Fruit fly (Drosophila melanogaster): ENCODE data around the gene sordd1.

Gene sordd1

dm6 chrX:15746682-15747196 lies 49.1 kb downstream of the sordd1 start (continued):
- TF ChIP-seq CG7928 (GFP tag; optimal IDR thresholded peaks at IDR 0.05) (no peak), ems (GFP tag; optimal IDR thresholded peaks at IDR 0.05) (no peak), Ravus (GFP tag; IDR thresholded peaks at IDR 0.05) (no peak), CG3407 (GFP tag; optimal IDR thresholded peaks at IDR 0.05) (no peak), H15 (GFP tag; IDR thresholded peaks at IDR 0.05) (no peak), zfh1 (GFP tag; IDR thresholded peaks at IDR 0.05) (no peak), dm (GFP tag; optimal IDR thresholded peaks at IDR 0.05) (peak; percentile 42), MESR4 (GFP tag; optimal IDR thresholded peaks at IDR 0.05) (peak; percentile 80), trh (GFP tag; optimal IDR thresholded peaks at IDR 0.05) (no peak), HmgD (GFP tag; optimal IDR thresholded peaks at IDR 0.05) (no peak), lilli (GFP tag; optimal IDR thresholded peaks at IDR 0.05) (no peak), tll (GFP tag; optimal IDR thresholded peaks at IDR 0.05) (no peak), CG1024 (GFP tag; IDR thresholded peaks at IDR 0.05) (no peak), dmrt11E (tag; optimal IDR thresholded peaks at IDR 0.05) (no peak), CG12942 (GFP tag; optimal IDR thresholded peaks at IDR 0.05) (no peak), Dip2 (GFP tag; IDR thresholded peaks at IDR 0.05) (no peak), CG2199 (GFP tag; IDR thresholded peaks at IDR 0.05) (no peak), CG9797 (GFP tag; optimal IDR thresholded peaks at IDR 0.05) (peak; percentile 8), CG8765 (GFP tag; IDR thresholded peaks at IDR 0.05) (no peak), CG6813 (GFP tag; optimal IDR thresholded peaks at IDR 0.05) (no peak), CG10274 (GFP tag; optimal IDR thresholded peaks at IDR 0.05) (no peak)

- TF ChIP-seq CG18262 (tag; optimal IDR thresholded peaks at IDR 0.05) (peak; percentile 17), CG4617 (GFP tag; optimal IDR thresholded peaks at IDR 0.05; ENCODE audit: borderline replicate concordance) (peak; percentile 21), NfI (GFP tag; optimal IDR thresholded peaks at IDR 0.05) (no peak), klu (GFP tag; IDR thresholded peaks at IDR 0.05) (no peak), CG5245 (GFP tag; optimal IDR thresholded peaks at IDR 0.05) (no peak), pzg (GFP tag; optimal IDR thresholded peaks at IDR 0.05) (peak; percentile 20), sr (GFP tag; IDR thresholded peaks at IDR 0.05) (no peak), CG9215 (GFP tag; IDR thresholded peaks at IDR 0.05) (0 out of 2 replicates have a peak, but pooled peaks have one; percentile 31), Nf-YC (tag; optimal IDR thresholded peaks at IDR 0.05) (peak; percentile 31), chinmo (GFP tag; IDR thresholded peaks at IDR 0.05; ENCODE audit: partially characterized antibody) (0 out of 4 replicates have a peak, but pooled peaks have one; percentile 24), sima (GFP tag; optimal IDR thresholded peaks at IDR 0.05) (no peak), pum (GFP tag; optimal IDR thresholded peaks at IDR 0.05) (no peak), az2 (GFP tag; optimal IDR thresholded peaks at IDR 0.05) (peak; percentile 17), CG12391 (tag; optimal IDR thresholded peaks at IDR 0.05) (peak; percentile 59), ham (GFP tag; IDR thresholded peaks at IDR 0.05) (no peak), CG14050 (GFP tag; IDR thresholded peaks at IDR 0.05) (no peak), zfh2 (GFP tag; optimal IDR thresholded peaks at IDR 0.05) (peak; percentile 16), Awh (GFP tag; IDR thresholded peaks at IDR 0.05) (no peak), sqz (GFP tag; optimal IDR thresholded peaks at IDR 0.05) (no peak), bcd (GFP tag; optimal IDR thresholded peaks at IDR 0.05) (peak; percentile 5), sens-2 (GFP tag; IDR thresholded peaks at IDR 0.05) (0 out of 2 replicates have a peak, but pooled peaks have one; percentile 12), CG6272 (GFP tag; IDR thresholded peaks at IDR 0.05) (no peak), CG10267 (tag; optimal IDR thresholded peaks at IDR 0.05) (peak; percentile 40), CG2199 (GFP tag; IDR thresholded peaks at IDR 0.05) (no peak), CG13775 (GFP tag; optimal IDR thresholded peaks at IDR 0.05) (peak; percentile 29), ro (GFP tag; IDR thresholded peaks at IDR 0.05) (no peak), Ets65A (GFP tag) (peak; percentile 81), tin (GFP tag; optimal IDR thresholded peaks at IDR 0.05) (peak; percentile 14), Dll (GFP tag; IDR thresholded peaks at IDR 0.05; ENCODE audit: partially characterized antibody) (peak; percentile 52; the same call in 1 of the 4 replicates), Camta (GFP tag; optimal IDR thresholded peaks at IDR 0.05) (no peak)
Observed at dm6 chrX:15745905-15746681, 49.7 kb downstream of the sordd1 start, which contains the start of the genes CG8944 and CCT6. TSS of gene CG8944 (minus strand) at chrX:15746231. TSS of gene CCT6 (plus strand) at chrX:15746648.
